Fruit fly (Drosophila melanogaster) whole organism, adult: ENCODE measurements around the gene mid.

Source experiments
- CG5204 ChIP-seq: fragments of 200-800 bp; sonication (Bioruptor generic); optimal IDR thresholded peaks from 2 replicates; lab custom pipeline; 2016; ENCODE audit warnings: missing biosample characterization, missing genetic modification characterization
- CG7045 ChIP-seq: fragments of 200-800 bp; sonication (Bioruptor generic); optimal IDR thresholded peaks from 2 replicates; lab custom pipeline; 2017; ENCODE audit warnings: missing biosample characterization, mild to moderate bottlenecking, missing genetic modification characterization
- CG7101 ChIP-seq: fragments of 200-800 bp; sonication (Bioruptor generic); optimal IDR thresholded peaks from 2 replicates; lab custom pipeline; 2018; ENCODE audit warnings: missing biosample characterization, mild to moderate bottlenecking, missing genetic modification characterization, moderate library complexity

DNA sequence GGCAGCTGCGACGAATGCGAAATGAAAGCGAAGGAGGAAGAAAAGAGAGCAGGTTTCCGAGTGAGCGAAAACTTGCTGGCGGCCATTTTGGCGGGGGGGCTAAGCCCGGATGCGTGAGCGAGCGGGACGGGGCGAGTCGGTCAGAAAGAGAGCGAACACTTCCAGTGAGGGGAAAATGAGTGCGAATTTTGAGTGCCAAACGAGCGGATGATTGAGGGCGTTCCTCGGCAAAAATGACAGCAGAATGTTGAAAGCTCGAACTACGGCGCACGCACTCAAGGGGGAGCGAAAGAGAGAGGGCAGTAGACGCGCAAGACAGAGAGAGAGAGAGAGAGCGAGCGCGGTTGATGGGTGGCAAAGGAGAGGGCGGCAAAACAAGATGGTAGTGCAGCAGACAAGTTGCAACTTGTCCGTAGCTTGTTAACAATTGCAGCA, 39.9 kb upstream of the mid start:
- TF ChIP-seq CG7101 (tag; lab: Kevin White, UChicago) = no peak
- TF ChIP-seq CG7045 (GFP tag; lab: Kevin White, UChicago) = no peak
- TF ChIP-seq CG5204 (GFP tag; lab: Kevin White, UChicago) = no peak
